Worm (Caenorhabditis elegans): Measurements from ENCODE around the gene D2096.7.
A peak's percentile ranks its signal among the peaks of the same experiment; 100 is the strongest.
"Not testable (repeated sequence)": the region's sequence is repeated elsewhere in the genome, so short reads cannot be mapped to it uniquely, and the experiment has no call there.

The D2096.7 gene

ce11 chrIV:8377501-8377900 lies at the start of gene D2096.7 (continued):
- TF ChIP-seq duxl-1 (tag; optimal IDR thresholded peaks at IDR 0.05; ENCODE audit: poor library complexity) (peak; percentile 44), mxl-3 (GFP tag; optimal IDR thresholded peaks at IDR 0.05) (peak; percentile 39)

ce11 chrIV:8426537-8426936 lies 49.1 kb upstream of the D2096.7 start, which contains the start of the genes T26A8.3 and tmem-231:
TSS of gene T26A8.3 (minus strand) at chrIV:8426637.
TSS of gene tmem-231 (plus strand) at chrIV:8426785.
- no peak for TF ChIP-seq R02D3.7 (tag; optimal IDR thresholded peaks at IDR 0.05)
- TF ChIP-seq nhr-41 (GFP tag; IDR thresholded peaks at IDR 0.05) = no peak
- no peak for TF ChIP-seq ctbp-1 (GFP tag; IDR thresholded peaks at IDR 0.05)
- no peak for TF ChIP-seq cey-2 (tag; optimal IDR thresholded peaks at IDR 0.05; ENCODE audit: borderline replicate concordance, insufficient read depth)
- no peak for TF ChIP-seq dmd-6 (GFP tag; IDR thresholded peaks at IDR 0.05)
- no peak for TF ChIP-seq aha-1 (tag)
- TF ChIP-seq snpc-4 (tag; optimal IDR thresholded peaks at IDR 0.05) = no peak
- TF ChIP-seq T20F7.1 (GFP tag; optimal IDR thresholded peaks at IDR 0.05) = no peak
- TF ChIP-seq spr-3 (GFP tag; optimal IDR thresholded peaks at IDR 0.05) = no peak
- TF ChIP-seq egl-43 (GFP tag; IDR thresholded peaks at IDR 0.05) = no peak

ce11 chrIV:8420961-8421360 lies 43.5 kb upstream of the D2096.7 start, which contains the start of gene M116.5:
TSS of gene M116.5 (minus strand) at chrIV:8421061.
- TF ChIP-seq nhr-48 (tag; optimal IDR thresholded peaks at IDR 0.05) (no peak), skn-1 (tag; optimal IDR thresholded peaks at IDR 0.05) (no peak), attf-4 (tag; optimal IDR thresholded peaks at IDR 0.05) (no peak), cey-2 (tag; optimal IDR thresholded peaks at IDR 0.05; ENCODE audit: borderline replicate concordance, insufficient read depth) (no peak), tra-1 (GFP tag; IDR thresholded peaks at IDR 0.05) (no peak), spr-3 (GFP tag; optimal IDR thresholded peaks at IDR 0.05) (no peak), T26A8.4 (GFP tag; IDR thresholded peaks at IDR 0.05) (no peak), mxl-2 (GFP tag; conservative IDR thresholded peaks at IDR 0.05) (no peak), hlh-30 (tag; optimal IDR thresholded peaks at IDR 0.05; ENCODE audit: insufficient read depth) (no peak), T20F7.1 (GFP tag; optimal IDR thresholded peaks at IDR 0.05) (no peak), fos-1 (tag; optimal IDR thresholded peaks at IDR 0.05) (no peak), zip-2 (tag; optimal IDR thresholded peaks at IDR 0.05) (no peak), nhr-6 (tag; optimal IDR thresholded peaks at IDR 0.05) (no peak), pqm-1 (tag; optimal IDR thresholded peaks at IDR 0.05) (no peak), duxl-1 (tag; optimal IDR thresholded peaks at IDR 0.05; ENCODE audit: poor library complexity) (no peak), hlh-11 (tag; optimal IDR thresholded peaks at IDR 0.05) (no peak), nhr-111 (GFP tag; optimal IDR thresholded peaks at IDR 0.05) (no peak), lin-29 (GFP tag; IDR thresholded peaks at IDR 0.05) (no peak)

ce11 chrIV:8412538-8412937 lies 35.1 kb upstream of the D2096.7 start:
- TF ChIP-seq ceh-44 (GFP tag; IDR thresholded peaks at IDR 0.05) (peak; percentile 66; the same call in 1 of the 2 replicates), saeg-2 (GFP tag; IDR thresholded peaks at IDR 0.05) (0 out of 2 replicates have a peak, but pooled peaks have one; percentile 20), F44E2.7 (GFP tag; IDR thresholded peaks at IDR 0.05) (0 out of 2 replicates have a peak, but pooled peaks have one; percentile 19), ZK337.2 (GFP tag; IDR thresholded peaks at IDR 0.05) (peak; percentile 78), Y105C5A.15 (GFP tag; IDR thresholded peaks at IDR 0.05) (peak; percentile 78; the same call in 1 of the 2 replicates), aha-1 (tag) (peak; percentile 5), Y48G9A.11 (GFP tag; IDR thresholded peaks at IDR 0.05) (peak; percentile 50), lin-1 (GFP tag; IDR thresholded peaks at IDR 0.05) (peak; percentile 63), lin-38 (GFP tag; IDR thresholded peaks at IDR 0.05) (peak; percentile 71), F26F4.8 (GFP tag; conservative IDR thresholded peaks at IDR 0.05) (peak; percentile 90), nhr-41 (GFP tag; IDR thresholded peaks at IDR 0.05) (peak; percentile 67), dmd-8 (GFP tag; IDR thresholded peaks at IDR 0.05) (peak; percentile 95), D1046.2 (GFP tag; IDR thresholded peaks at IDR 0.05) (peak; percentile 88; the same call in 1 of the 2 replicates), lim-7 (GFP tag; IDR thresholded peaks at IDR 0.05) (peak; percentile 92), pha-4 (GFP tag; IDR thresholded peaks at IDR 0.05) (peak; percentile 80; the same call in 1 of the 2 replicates), dmd-6 (GFP tag; IDR thresholded peaks at IDR 0.05) (peak; percentile 36; the same call in 1 of the 2 replicates), ctbp-1 (GFP tag; IDR thresholded peaks at IDR 0.05) (peak; percentile 69), vab-7 (GFP tag; IDR thresholded peaks at IDR 0.05) (peak; percentile 71), snpc-1.2 (GFP tag; IDR thresholded peaks at IDR 0.05) (peak; percentile 72; the same call in 1 of the 2 replicates), mdt-29 (GFP tag; IDR thresholded peaks at IDR 0.05) (peak; percentile 40; the same call in 1 of the 2 replicates), madf-9 (GFP tag; conservative IDR thresholded peaks at IDR 0.05) (peak; percentile 67), egl-43 (GFP tag; IDR thresholded peaks at IDR 0.05) (peak; percentile 86), madf-5 (GFP tag; IDR thresholded peaks at IDR 0.05) (0 out of 4 replicates have a peak, but pooled peaks of 1 of the 2 experiments have one; percentile 58)
- not testable (repeated sequence) for TF ChIP-seq pha-4 (tag; optimal IDR thresholded peaks at IDR 0.05)
